Fruit fly (Drosophila melanogaster): ENCODE data around the gene Wnt10.

DNA sequence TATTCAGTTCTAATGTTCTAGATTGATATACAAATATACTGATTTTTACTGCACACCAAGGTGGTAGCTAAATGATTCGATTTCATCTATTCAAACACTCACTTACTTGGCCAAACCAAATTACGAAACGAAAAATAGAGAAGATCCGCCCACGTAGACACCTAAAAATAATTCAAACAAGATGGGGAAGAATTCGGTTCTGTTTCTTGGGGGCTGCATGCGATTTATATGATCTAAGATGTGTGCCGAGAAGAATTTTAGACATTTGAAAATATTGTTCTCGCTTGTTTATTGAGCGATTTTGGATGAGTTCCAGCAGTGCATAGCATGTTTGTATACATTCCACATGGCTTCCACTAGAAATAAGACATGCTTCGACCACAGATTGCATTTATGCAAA lies 44.5 kb downstream of the Wnt10 start:
- TF ChIP-seq Ets98B (GFP tag; IDR thresholded peaks at IDR 0.05) (no peak), EcR (GFP tag; optimal IDR thresholded peaks at IDR 0.05) (no peak), CG9948 (tag; optimal IDR thresholded peaks at IDR 0.05) (no peak), Snoo (tag; optimal IDR thresholded peaks at IDR 0.05) (no peak), D1 (tag; optimal IDR thresholded peaks at IDR 0.05) (no peak), CG4496 (GFP tag; IDR thresholded peaks at IDR 0.05) (no peak), CG32121 (GFP tag; IDR thresholded peaks at IDR 0.05) (no peak), CG17806 (tag; optimal IDR thresholded peaks at IDR 0.05) (no peak), CG8301 (tag; optimal IDR thresholded peaks at IDR 0.05) (no peak), CG10348 (GFP tag; IDR thresholded peaks at IDR 0.05) (no peak), gl (tag; optimal IDR thresholded peaks at IDR 0.05) (no peak), CG13204 (GFP tag; optimal IDR thresholded peaks at IDR 0.05) (no peak), CG14655 (GFP tag; optimal IDR thresholded peaks at IDR 0.05) (no peak)

Data from whole organism, pupa.